Worm (Caenorhabditis elegans): ENCODE results near the gene srbc-84.

ce11 chrV:16328849-16329248 is 30.1 kb downstream of the srbc-84 start, which contains the start of gene F57G8.7:
- TF ChIP-seq elt-2 (tag; optimal IDR thresholded peaks at IDR 0.05) (no peak), nhr-23 (tag; optimal IDR thresholded peaks at IDR 0.05) (no peak), ceh-82 (tag; optimal IDR thresholded peaks at IDR 0.05) (no peak), egl-27 (tag; optimal IDR thresholded peaks at IDR 0.05) (no peak), nhr-76 (tag; optimal IDR thresholded peaks at IDR 0.05) (no peak)
